Worm (Caenorhabditis elegans) whole organism, early embryonic: ENCODE measurements around the gene Y57G11C.8.

ENCODE experiments used
- B0310.2 ChIP-seq: sonication (generic microtip); optimal IDR thresholded peaks from 2 replicates; lab custom pipeline; 2016; ENCODE audit warnings: mild to moderate bottlenecking, missing genetic modification characterization, missing compliant biosample characterization
- aly-1 ChIP-seq: sonication (generic microtip); optimal IDR thresholded peaks from 2 replicates; lab custom pipeline; 2016; ENCODE audit warnings: missing genetic modification characterization, missing compliant biosample characterization
- ama-1 ChIP-seq: fragments of 150-350 bp; optimal IDR thresholded peaks from 2 replicates; lab custom pipeline; 2014
- ceh-13 ChIP-seq: fragments of 200-800 bp; sonication (Bioruptor generic); optimal IDR thresholded peaks from 2 replicates; lab custom pipeline; 2018; ENCODE audit warnings: mild to moderate bottlenecking, missing genetic modification characterization, missing compliant biosample characterization
- ceh-36 ChIP-seq: sonication (generic microtip); optimal IDR thresholded peaks from 2 replicates; lab custom pipeline; 2016; ENCODE audit warnings: missing genetic modification characterization, inconsistent platforms, missing compliant biosample characterization
- ets-7 ChIP-seq: sonication (generic microtip); optimal IDR thresholded peaks from 2 replicates; lab custom pipeline; 2016; ENCODE audit warnings: missing genotype, missing genetic modification characterization, missing compliant biosample characterization
- flt-1 ChIP-seq: fragments of 200-800 bp; sonication (Bioruptor generic); IDR thresholded peaks from 2 replicates; pipeline ENCODE4 v1.3.6; 2022; ENCODE audit warnings: missing genetic modification characterization, missing compliant biosample characterization
- hmg-4 ChIP-seq: fragments of 200-800 bp; sonication (Bioruptor generic); optimal IDR thresholded peaks from 2 replicates; lab custom pipeline; 2018; ENCODE audit warnings: mild to moderate bottlenecking, missing genetic modification characterization, missing compliant biosample characterization
- hnd-1 ChIP-seq: sonication (generic microtip); optimal IDR thresholded peaks from 2 replicates; lab custom pipeline; 2016; ENCODE audit warnings: missing genetic modification characterization, missing compliant biosample characterization
- pes-1 ChIP-seq: fragments of 200-800 bp; sonication (Bioruptor generic); IDR thresholded peaks from 2 replicates; pipeline ENCODE4 v1.3.6; 2022; ENCODE audit warnings: missing genetic modification reagents, missing genetic modification characterization, missing compliant biosample characterization
- scrt-1 ChIP-seq: fragments of 200-800 bp; sonication (Bioruptor generic); IDR thresholded peaks from 2 replicates; pipeline ENCODE4 v1.3.6; 2022; ENCODE audit warnings: missing genetic modification characterization, missing compliant biosample characterization
- sea-1 ChIP-seq: fragments of 200-800 bp; sonication (Bioruptor generic); conservative IDR thresholded peaks from 2 replicates; pipeline ENCODE4 v1.3.6; 2022; ENCODE audit warnings: missing genetic modification characterization, missing compliant biosample characterization
- tbx-11 ChIP-seq: fragments of 200-800 bp; sonication (Bioruptor generic); IDR thresholded peaks from 2 replicates; pipeline ENCODE4 v1.3.6; 2022; ENCODE audit warnings: missing genetic modification characterization, missing compliant biosample characterization
- tra-4 ChIP-seq: sonication (generic microtip); optimal IDR thresholded peaks from 2 replicates; lab custom pipeline; 2017; ENCODE audit warnings: missing genetic modification characterization, missing compliant biosample characterization

ce11 chrIV:14802316-14802715 is 20.7 kb downstream of the Y57G11C.8 start, which contains the start of gene Y57G11C.1142:
- TF ChIP-seq ceh-36 (no peak), scrt-1 (GFP tag; lab: Robert Waterston, UW) (no peak), flt-1 (GFP tag; lab: Robert Waterston, UW) (no peak), ama-1 (lab: Kevin White, UChicago) (no peak), aly-1 (no peak), B0310.2 (tag; lab: Kevin White, UChicago) (no peak), tra-4 (tag; lab: Kevin White, UChicago) (no peak), tbx-11 (GFP tag; lab: Robert Waterston, UW) (no peak), hnd-1 (tag; lab: Kevin White, UChicago) (no peak), sea-1 (no peak), hmg-4 (GFP tag; lab: Kevin White, UChicago) (no peak), ets-7 (tag; lab: Kevin White, UChicago) (no peak), ceh-13 (no peak), pes-1 (GFP tag; lab: Robert Waterston, UW) (no peak)
